Worm (Caenorhabditis elegans): ENCODE measurements around the gene M03F4.4.

ce11 chrX:4915879-4916278 is 41.3 kb downstream of the M03F4.4 start, which contains the start of gene ifa-4:
- no peak for TF ChIP-seq ceh-13 (GFP tag; optimal IDR thresholded peaks at IDR 0.05)
- no peak for TF ChIP-seq hmg-4 (GFP tag; optimal IDR thresholded peaks at IDR 0.05)
- no peak for TF ChIP-seq ceh-36 (tag; optimal IDR thresholded peaks at IDR 0.05)
- TF ChIP-seq scrt-1 (GFP tag; IDR thresholded peaks at IDR 0.05), result no peak
- TF ChIP-seq ama-1 (optimal IDR thresholded peaks at IDR 0.05), result no peak
- TF ChIP-seq ets-7 (tag; optimal IDR thresholded peaks at IDR 0.05), result no peak
- TF ChIP-seq B0310.2 (tag; optimal IDR thresholded peaks at IDR 0.05), result no peak

Data from whole organism, early embryonic.